Worm (Caenorhabditis elegans): ENCODE data around the gene nadk-2.

The nadk-2 gene

DNA sequence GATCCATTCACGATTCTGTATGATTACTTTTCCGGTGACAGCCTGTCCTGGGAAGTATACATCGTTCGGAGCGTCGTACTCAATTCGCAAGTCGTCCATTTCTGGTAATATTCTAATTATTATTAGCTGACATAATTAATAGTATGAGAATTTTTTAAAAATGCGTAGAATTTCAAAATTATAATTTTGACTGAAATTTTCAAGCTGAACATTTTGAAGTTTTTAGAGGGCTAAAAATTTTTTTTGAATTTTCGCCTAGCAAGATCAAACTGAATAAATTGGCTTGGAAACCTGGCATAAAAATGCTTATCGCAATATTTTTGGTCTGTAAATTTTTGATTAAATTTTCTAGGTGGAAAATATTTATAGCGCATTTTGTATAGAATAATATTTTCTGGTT is 13.1 kb downstream of the nadk-2 start, which contains the start of gene arrd-7:
arrd-7 (minus strand) TSS at position 101 of the 400 bp plus-strand sequence.
- TF ChIP-seq hmg-4 (GFP tag; optimal IDR thresholded peaks at IDR 0.05) = no peak
- TF ChIP-seq scrt-1 (GFP tag; IDR thresholded peaks at IDR 0.05) = no peak
- TF ChIP-seq ets-7 (tag; optimal IDR thresholded peaks at IDR 0.05) = no peak
- TF ChIP-seq hnd-1 (tag; optimal IDR thresholded peaks at IDR 0.05) = no peak
- TF ChIP-seq tbx-37 (GFP tag; conservative IDR thresholded peaks at IDR 0.05) = no peak
- no peak for TF ChIP-seq pes-1 (GFP tag; IDR thresholded peaks at IDR 0.05)
- no peak for TF ChIP-seq tbx-11 (GFP tag; IDR thresholded peaks at IDR 0.05)
- TF ChIP-seq ama-1 (optimal IDR thresholded peaks at IDR 0.05) = no peak
- no peak for TF ChIP-seq ceh-36 (tag; optimal IDR thresholded peaks at IDR 0.05)

DNA sequence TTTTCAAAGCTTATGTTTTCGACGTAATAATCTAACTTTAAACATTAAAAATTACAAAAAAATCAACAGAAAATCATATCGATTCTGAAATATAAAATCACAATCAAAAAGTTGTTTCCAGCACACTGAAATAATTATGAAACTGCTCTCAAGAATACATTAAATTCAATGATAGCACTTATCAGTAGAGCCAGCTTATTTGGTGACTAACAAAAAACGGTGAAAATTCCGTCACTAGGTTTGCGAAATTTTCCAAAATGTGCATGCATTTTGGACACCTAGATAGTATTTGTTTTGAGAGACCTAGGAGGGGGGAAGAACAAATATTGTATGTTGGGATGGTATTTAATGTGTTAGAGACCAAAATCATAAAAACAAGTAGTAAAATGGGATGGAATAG is 13.7 kb downstream of the nadk-2 start:
- TF ChIP-seq tra-4 (tag; optimal IDR thresholded peaks at IDR 0.05) = no peak
- no peak for TF ChIP-seq sea-1 (GFP tag; conservative IDR thresholded peaks at IDR 0.05)
- TF ChIP-seq tbx-11 (GFP tag; IDR thresholded peaks at IDR 0.05) = no peak
- no peak for TF ChIP-seq hnd-1 (tag; optimal IDR thresholded peaks at IDR 0.05)
- no peak for TF ChIP-seq ets-7 (tag; optimal IDR thresholded peaks at IDR 0.05)
- no peak for TF ChIP-seq ceh-13 (GFP tag; optimal IDR thresholded peaks at IDR 0.05)
- no peak for TF ChIP-seq pes-1 (GFP tag; IDR thresholded peaks at IDR 0.05)
- TF ChIP-seq B0310.2 (tag; optimal IDR thresholded peaks at IDR 0.05) = no peak
- no peak for TF ChIP-seq F13C5.2 (tag; optimal IDR thresholded peaks at IDR 0.05)

DNA sequence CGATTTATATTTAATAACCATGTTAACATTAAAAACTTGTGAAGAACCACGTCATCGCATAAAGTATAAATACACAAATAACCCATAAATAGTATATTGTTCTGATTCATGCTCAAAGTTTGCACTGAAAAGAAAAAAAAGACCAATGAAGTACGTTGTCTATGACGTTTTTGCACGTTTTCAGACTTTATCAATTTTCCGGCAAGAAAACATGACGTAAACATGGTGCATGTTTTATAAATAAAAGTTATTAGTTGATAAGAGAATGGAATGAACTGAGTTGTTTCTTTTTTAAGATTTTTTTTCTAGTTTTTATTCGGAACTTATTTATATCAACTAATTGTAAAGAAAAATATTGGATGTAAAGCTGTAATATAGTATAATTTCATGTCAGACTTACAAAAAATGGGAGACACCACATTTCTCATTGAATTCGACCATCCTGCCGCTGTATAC is 15.3 kb downstream of the nadk-2 start, which contains the start of gene arrd-8:
arrd-8 (plus strand) TSS at position 406 of the 456 bp plus-strand sequence.
- no peak for TF ChIP-seq hmbx-1 (tag; optimal IDR thresholded peaks at IDR 0.05)
- no peak for TF ChIP-seq hnd-1 (tag; optimal IDR thresholded peaks at IDR 0.05)
- TF ChIP-seq ama-1 (optimal IDR thresholded peaks at IDR 0.05) = no peak
- no peak for TF ChIP-seq F13C5.2 (tag; optimal IDR thresholded peaks at IDR 0.05)
- TF ChIP-seq flt-1 (GFP tag; IDR thresholded peaks at IDR 0.05) = no peak
- TF ChIP-seq sea-1 (GFP tag; conservative IDR thresholded peaks at IDR 0.05) = no peak
- no peak for TF ChIP-seq pes-1 (GFP tag; IDR thresholded peaks at IDR 0.05)
- no peak for TF ChIP-seq hmg-4 (GFP tag; optimal IDR thresholded peaks at IDR 0.05)
- TF ChIP-seq aly-1 (tag; optimal IDR thresholded peaks at IDR 0.05) = no peak
- TF ChIP-seq tbx-37 (GFP tag; conservative IDR thresholded peaks at IDR 0.05) = no peak
- no peak for TF ChIP-seq ceh-36 (tag; optimal IDR thresholded peaks at IDR 0.05)
- TF ChIP-seq tbx-11 (GFP tag; IDR thresholded peaks at IDR 0.05) = no peak
- no peak for TF ChIP-seq ets-7 (tag; optimal IDR thresholded peaks at IDR 0.05)
- no peak for TF ChIP-seq B0310.2 (tag; optimal IDR thresholded peaks at IDR 0.05)

DNA sequence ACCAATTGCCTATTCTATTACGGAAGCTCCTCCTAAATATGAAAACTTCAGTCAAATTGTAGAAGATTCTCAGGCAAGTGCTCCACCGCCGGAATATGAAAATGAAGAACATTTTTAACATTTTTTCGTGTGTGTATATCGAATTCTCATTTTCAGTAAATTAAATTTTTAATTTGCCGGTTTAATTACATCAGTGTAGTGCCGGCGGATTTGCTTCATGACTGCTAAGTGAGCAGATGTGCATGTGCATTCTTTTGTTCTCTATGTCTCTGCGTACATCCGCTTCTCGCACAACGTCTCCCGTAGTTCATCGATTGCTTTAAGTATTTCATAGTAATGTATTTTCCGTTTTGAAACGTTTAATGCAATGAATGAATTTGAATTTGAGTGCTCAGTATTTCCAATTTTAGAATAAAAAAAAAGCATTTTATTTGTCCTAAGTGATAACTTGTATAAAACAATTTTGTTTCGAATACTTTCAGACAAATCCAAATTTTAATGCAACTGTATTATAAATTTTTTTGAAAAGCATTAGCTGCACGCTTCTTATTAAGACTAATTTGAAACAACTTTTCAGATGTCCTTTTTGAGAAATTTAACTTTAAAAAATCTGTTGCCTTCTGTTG is 18.2 kb downstream of the nadk-2 start, which contains the start of gene Y17G7B.22:
Y17G7B.22 (plus strand) TSS at position 576 of the 626 bp plus-strand sequence.
- no peak for TF ChIP-seq sea-1 (GFP tag; conservative IDR thresholded peaks at IDR 0.05)
- TF ChIP-seq aly-1 (tag; optimal IDR thresholded peaks at IDR 0.05) = no peak
- TF ChIP-seq B0310.2 (tag; optimal IDR thresholded peaks at IDR 0.05) = no peak
- no peak for TF ChIP-seq ama-1 (optimal IDR thresholded peaks at IDR 0.05)
- TF ChIP-seq tbx-11 (GFP tag; IDR thresholded peaks at IDR 0.05) = no peak
- no peak for TF ChIP-seq ceh-36 (tag; optimal IDR thresholded peaks at IDR 0.05)
- no peak for TF ChIP-seq ceh-13 (GFP tag; optimal IDR thresholded peaks at IDR 0.05)
- no peak for TF ChIP-seq ets-7 (tag; optimal IDR thresholded peaks at IDR 0.05)
- TF ChIP-seq hmg-4 (GFP tag; optimal IDR thresholded peaks at IDR 0.05) = no peak
- no peak for TF ChIP-seq hmbx-1 (tag; optimal IDR thresholded peaks at IDR 0.05)
- TF ChIP-seq flt-1 (GFP tag; IDR thresholded peaks at IDR 0.05) = no peak
- no peak for TF ChIP-seq tra-4 (tag; optimal IDR thresholded peaks at IDR 0.05)
- TF ChIP-seq tbx-37 (GFP tag; conservative IDR thresholded peaks at IDR 0.05) = no peak
- TF ChIP-seq F13C5.2 (tag; optimal IDR thresholded peaks at IDR 0.05) = no peak
- no peak for TF ChIP-seq scrt-1 (GFP tag; IDR thresholded peaks at IDR 0.05)
- no peak for TF ChIP-seq hnd-1 (tag; optimal IDR thresholded peaks at IDR 0.05)
- TF ChIP-seq pes-1 (GFP tag; IDR thresholded peaks at IDR 0.05) = no peak

DNA sequence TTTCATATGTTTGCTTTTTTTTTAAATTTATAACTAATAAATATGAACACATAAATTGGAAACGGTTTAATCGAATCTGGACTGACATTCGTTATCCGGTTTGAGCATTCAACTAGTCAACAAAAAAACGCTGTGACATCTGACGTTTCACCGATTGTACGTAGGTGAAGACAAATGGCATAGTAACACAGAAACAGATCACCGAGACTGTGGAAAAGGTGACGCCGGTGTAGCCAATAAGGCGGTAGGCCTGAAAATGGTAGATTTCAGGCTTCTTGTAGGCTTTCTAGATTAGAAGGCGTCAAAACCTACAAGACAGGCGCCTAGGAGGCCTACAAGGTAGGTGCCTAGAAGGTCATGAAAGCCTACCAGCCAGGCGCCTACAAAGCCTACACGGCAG is 21.9 kb downstream of the nadk-2 start:
- no peak for TF ChIP-seq scrt-1 (GFP tag; IDR thresholded peaks at IDR 0.05)

DNA sequence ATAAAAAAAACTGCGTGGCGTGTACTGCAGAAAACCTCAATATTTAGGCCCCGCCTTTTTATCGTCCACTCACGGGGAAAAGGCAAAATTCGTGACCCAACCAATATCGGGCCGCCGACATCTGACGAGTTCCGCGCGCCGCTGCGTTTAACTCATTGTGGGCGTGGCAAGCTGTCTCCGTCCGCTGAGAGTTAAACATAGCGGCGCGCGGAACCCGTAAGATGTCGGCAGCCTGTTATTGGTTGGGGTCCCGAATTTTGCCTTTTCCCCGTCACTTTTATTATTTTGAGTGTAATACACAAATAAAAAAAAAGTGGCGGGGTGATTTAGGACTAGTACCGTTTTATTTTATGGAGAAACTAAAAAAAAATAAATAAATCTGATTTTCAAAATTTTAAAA is 27.0 kb downstream of the nadk-2 start:
- no peak for TF ChIP-seq ceh-13 (GFP tag; optimal IDR thresholded peaks at IDR 0.05)
- TF ChIP-seq sea-1 (GFP tag; conservative IDR thresholded peaks at IDR 0.05) = peak; percentile 46; the same call in 1 of the 2 replicates
- no peak for TF ChIP-seq ama-1 (optimal IDR thresholded peaks at IDR 0.05)
- no peak for TF ChIP-seq hmbx-1 (tag; optimal IDR thresholded peaks at IDR 0.05)
- no peak for TF ChIP-seq flt-1 (GFP tag; IDR thresholded peaks at IDR 0.05)
- TF ChIP-seq tbx-11 (GFP tag; IDR thresholded peaks at IDR 0.05) = no peak

DNA sequence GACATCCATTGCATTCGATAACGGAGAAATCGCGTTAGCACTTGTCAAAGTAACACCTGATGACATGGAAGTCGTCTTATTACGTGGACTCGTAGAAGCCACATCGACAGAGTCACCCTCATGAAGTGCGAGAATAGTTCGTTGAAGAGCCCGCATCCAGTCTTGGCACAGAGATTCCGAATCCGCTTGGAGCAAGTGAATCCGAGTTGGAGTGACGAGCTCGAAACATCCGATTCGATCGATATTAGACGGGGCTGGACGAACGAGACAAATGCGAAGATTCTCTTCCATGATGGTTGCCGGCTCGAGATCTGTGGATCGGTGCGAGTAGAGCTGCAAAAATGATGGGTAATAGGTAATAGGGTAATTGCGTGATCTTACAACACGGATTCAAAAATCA is 27.9 kb downstream of the nadk-2 start:
- TF ChIP-seq ets-7 (tag; optimal IDR thresholded peaks at IDR 0.05) (no peak), flt-1 (GFP tag; IDR thresholded peaks at IDR 0.05) (no peak)

DNA sequence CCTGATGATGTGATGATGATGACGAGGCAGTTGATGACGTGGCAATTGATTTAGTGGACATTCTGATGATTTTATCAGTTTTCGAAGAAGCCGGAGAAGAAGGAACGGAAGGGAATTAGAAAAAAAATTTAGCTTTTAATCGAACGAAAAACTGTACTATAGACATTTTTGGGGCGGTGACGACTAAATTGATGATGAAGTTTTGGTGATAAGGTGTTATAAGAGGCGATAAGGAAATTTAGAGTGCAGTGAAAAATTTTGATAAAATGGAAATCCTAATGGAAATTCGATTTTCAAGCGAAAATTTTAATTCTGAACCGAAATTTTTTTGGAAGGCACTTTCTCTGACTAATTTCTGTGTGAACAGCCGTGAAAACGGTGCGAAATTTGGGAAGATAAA is 30.6 kb downstream of the nadk-2 start:
- TF ChIP-seq hmg-4 (GFP tag; optimal IDR thresholded peaks at IDR 0.05) (no peak), B0310.2 (tag; optimal IDR thresholded peaks at IDR 0.05) (no peak), ama-1 (optimal IDR thresholded peaks at IDR 0.05) (no peak), tbx-37 (GFP tag; conservative IDR thresholded peaks at IDR 0.05) (no peak), hnd-1 (tag; optimal IDR thresholded peaks at IDR 0.05) (no peak), ets-7 (tag; optimal IDR thresholded peaks at IDR 0.05) (no peak), F13C5.2 (tag; optimal IDR thresholded peaks at IDR 0.05) (no peak), ceh-36 (tag; optimal IDR thresholded peaks at IDR 0.05) (no peak), tra-4 (tag; optimal IDR thresholded peaks at IDR 0.05) (no peak), tbx-11 (GFP tag; IDR thresholded peaks at IDR 0.05) (no peak)
